Worm (Caenorhabditis elegans): ENCODE measurements around the gene klp-6.

Gene klp-6

ce11 chrIII:5021689-5022088, 9.0 kb upstream of the klp-6 start, which contains the start of gene R144.3:
Gene R144.3, plus strand, starts transcription at chrIII:5021989.
- TF ChIP-seq mab-5 (tag; optimal IDR thresholded peaks at IDR 0.05) = no peak
- TF ChIP-seq nhr-12 (tag; optimal IDR thresholded peaks at IDR 0.05) = no peak
- no peak for TF ChIP-seq hlh-1 (tag; optimal IDR thresholded peaks at IDR 0.05)
- TF ChIP-seq cnd-1 (tag; optimal IDR thresholded peaks at IDR 0.05) = no peak
- no peak for TF ChIP-seq elt-3 (tag; optimal IDR thresholded peaks at IDR 0.05)
- TF ChIP-seq ham-2 (GFP tag; optimal IDR thresholded peaks at IDR 0.05) = no peak
- TF ChIP-seq ceh-83 (GFP tag; optimal IDR thresholded peaks at IDR 0.05) = no peak
- TF ChIP-seq ztf-11 (tag; optimal IDR thresholded peaks at IDR 0.05) = no peak

- TF ChIP-seq blmp-1 (tag; optimal IDR thresholded peaks at IDR 0.05) = no peak
- TF ChIP-seq M03D4.4 (tag; optimal IDR thresholded peaks at IDR 0.05) = no peak
- no peak for TF ChIP-seq snpc-4 (tag; optimal IDR thresholded peaks at IDR 0.05)
- no peak for TF ChIP-seq nhr-237 (tag; optimal IDR thresholded peaks at IDR 0.05)
- no peak for TF ChIP-seq sem-2 (GFP tag; optimal IDR thresholded peaks at IDR 0.05)
- no peak for TF ChIP-seq zip-8 (tag; optimal IDR thresholded peaks at IDR 0.05)
- TF ChIP-seq elt-1 (tag; optimal IDR thresholded peaks at IDR 0.05; ENCODE audit: borderline replicate concordance, insufficient read depth) = no peak
- no peak for TF ChIP-seq bed-3 (GFP tag; optimal IDR thresholded peaks at IDR 0.05)
- no peak for TF ChIP-seq nhr-2 (tag; optimal IDR thresholded peaks at IDR 0.05)
- TF ChIP-seq mls-2 (tag; optimal IDR thresholded peaks at IDR 0.05) = no peak
- no peak for TF ChIP-seq flh-1 (GFP tag; optimal IDR thresholded peaks at IDR 0.05)
Measured at ce11 chrIII:5022964-5023363, 7.8 kb upstream of the klp-6 start, which contains the start of gene R144.13. Gene R144.13, plus strand, starts transcription at chrIII:5023264.

- TF ChIP-seq M03D4.4 (tag; optimal IDR thresholded peaks at IDR 0.05) (no peak), pha-4 (tag; optimal IDR thresholded peaks at IDR 0.05) (no peak), drap-1 (GFP tag; optimal IDR thresholded peaks at IDR 0.05) (no peak), sptf-1 (tag; optimal IDR thresholded peaks at IDR 0.05) (no peak), ham-2 (GFP tag; optimal IDR thresholded peaks at IDR 0.05) (no peak), nhr-237 (tag; optimal IDR thresholded peaks at IDR 0.05) (no peak), nhr-12 (tag; optimal IDR thresholded peaks at IDR 0.05) (no peak), nhr-28 (tag; optimal IDR thresholded peaks at IDR 0.05) (no peak), snpc-4 (tag; optimal IDR thresholded peaks at IDR 0.05) (no peak), blmp-1 (tag; optimal IDR thresholded peaks at IDR 0.05) (no peak), zip-8 (tag; optimal IDR thresholded peaks at IDR 0.05) (no peak), unc-39 (tag; optimal IDR thresholded peaks at IDR 0.05) (no peak), mls-2 (tag; optimal IDR thresholded peaks at IDR 0.05) (no peak), unc-62 (GFP tag; optimal IDR thresholded peaks at IDR 0.05) (no peak), elt-1 (tag; optimal IDR thresholded peaks at IDR 0.05; ENCODE audit: borderline replicate concordance, insufficient read depth) (no peak), cnd-1 (tag; optimal IDR thresholded peaks at IDR 0.05) (no peak), lin-32 (GFP tag; optimal IDR thresholded peaks at IDR 0.05) (no peak), ces-1 (GFP tag; optimal IDR thresholded peaks at IDR 0.05) (no peak), ceh-43 (GFP tag; optimal IDR thresholded peaks at IDR 0.05) (no peak), ceh-39 (tag; optimal IDR thresholded peaks at IDR 0.05) (no peak)
Measured at ce11 chrIII:5023642-5024041, 7.1 kb upstream of the klp-6 start.

- TF ChIP-seq elt-1 (tag; optimal IDR thresholded peaks at IDR 0.05; ENCODE audit: borderline replicate concordance, insufficient read depth) (no peak), ceh-83 (GFP tag; optimal IDR thresholded peaks at IDR 0.05) (peak; percentile 70), hlh-1 (tag; optimal IDR thresholded peaks at IDR 0.05) (peak; percentile 61), mep-1 (tag; optimal IDR thresholded peaks at IDR 0.05) (peak; percentile 1), ceh-39 (tag; optimal IDR thresholded peaks at IDR 0.05) (peak; percentile 84), lsy-2 (tag; optimal IDR thresholded peaks at IDR 0.05) (peak; percentile 23), ham-2 (GFP tag; optimal IDR thresholded peaks at IDR 0.05) (peak; percentile 27), unc-120 (tag; optimal IDR thresholded peaks at IDR 0.05; ENCODE audit: poor library complexity, severe bottlenecking) (peak; percentile 13), unc-62 (GFP tag; optimal IDR thresholded peaks at IDR 0.05) (peak; percentile 3), mls-2 (tag; optimal IDR thresholded peaks at IDR 0.05) (no peak), ces-1 (GFP tag; optimal IDR thresholded peaks at IDR 0.05) (peak; percentile 43), flh-1 (GFP tag; optimal IDR thresholded peaks at IDR 0.05) (no peak), lin-32 (GFP tag; optimal IDR thresholded peaks at IDR 0.05) (peak; percentile 14)
Measured at ce11 chrIII:5024393-5024964, 6.2 kb upstream of the klp-6 start, which contains the start of gene pcf-11. Gene pcf-11, plus strand, starts transcription at chrIII:5024914.
